Fruit fly (Drosophila melanogaster) Kc167 (cell line): ENCODE results near the gene PIG-Wa.

ENCODE experiments used
- Myc ChIP-seq: fragments of >200 bp; optimal IDR thresholded peaks from 2 replicates; lab custom pipeline; 2017; ENCODE audit warnings: missing external identifiers
- Sin3A ChIP-seq: fragments of >200 bp; optimal IDR thresholded peaks from 2 replicates; lab custom pipeline; 2018; ENCODE audit warnings: missing external identifiers
- h ChIP-seq: fragments of >200 bp; optimal IDR thresholded peaks from 3 replicates; lab custom pipeline; 2018; ENCODE audit warnings: missing external identifiers
- insv ChIP-seq: fragments of >200 bp; optimal IDR thresholded peaks from 3 replicates; lab custom pipeline; 2018; ENCODE audit warnings: missing external identifiers
- psq ChIP-seq: fragments of >200 bp; optimal IDR thresholded peaks from 2 replicates; lab custom pipeline; 2017; ENCODE audit warnings: missing external identifiers
- ttk ChIP-seq: sonication (Bioruptor generic); optimal IDR thresholded peaks from 2 replicates; lab custom pipeline; 2017; ENCODE audit warnings: missing external identifiers

PIG-Wa gene

DNA sequence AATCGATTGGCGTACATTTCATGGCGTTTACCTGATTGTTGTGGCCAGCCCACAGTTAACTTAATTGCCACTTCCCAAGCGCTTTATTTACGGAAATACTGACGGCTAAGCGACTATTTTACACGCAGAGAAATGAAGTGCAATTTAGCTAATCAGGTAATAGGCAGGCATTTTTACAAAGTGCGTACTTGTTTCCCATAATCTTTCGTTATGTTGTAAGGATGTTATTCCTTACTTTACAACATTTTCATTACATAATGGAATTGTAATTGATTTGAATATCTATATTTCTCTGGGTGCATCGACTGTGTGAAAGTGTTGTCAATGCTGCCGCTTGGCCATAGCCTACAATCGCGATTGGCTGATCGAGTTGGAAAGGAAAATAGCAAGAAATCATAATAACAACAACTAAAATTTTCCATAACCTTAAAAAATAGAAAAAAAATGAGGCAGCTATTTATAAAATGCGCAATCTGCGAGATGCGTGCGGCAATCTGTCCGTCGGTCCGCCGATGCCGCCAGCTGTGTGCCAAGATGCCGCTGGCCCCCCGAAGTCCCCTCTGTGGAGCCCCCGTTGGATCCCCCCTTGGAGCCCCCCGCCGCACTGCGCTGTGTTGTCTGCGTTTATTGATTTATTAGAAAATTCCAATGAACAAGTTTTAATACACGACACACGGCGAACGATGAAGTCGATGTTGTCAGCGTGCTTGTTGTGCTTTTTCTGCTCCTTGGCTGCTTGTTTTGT is 43.6 kb downstream of the PIG-Wa start:
- no peak for TF ChIP-seq ttk (lab: Kevin White, UChicago)
- no peak for TF ChIP-seq Sin3A (lab: Kevin White, UChicago)
- TF ChIP-seq Myc (lab: Kevin White, UChicago): no peak
- TF ChIP-seq insv (lab: Kevin White, UChicago): no peak
- no peak for TF ChIP-seq psq (lab: Kevin White, UChicago)
- no peak for TF ChIP-seq h (lab: Kevin White, UChicago)

dm6 chr2L:2427384-2428208 is 44.6 kb downstream of the PIG-Wa start:
- TF ChIP-seq insv (lab: Kevin White, UChicago): no peak
- TF ChIP-seq Myc (lab: Kevin White, UChicago): no peak
- no peak for TF ChIP-seq psq (lab: Kevin White, UChicago)
- TF ChIP-seq ttk (lab: Kevin White, UChicago): no peak
- no peak for TF ChIP-seq h (lab: Kevin White, UChicago)
- no peak for TF ChIP-seq Sin3A (lab: Kevin White, UChicago)

DNA sequence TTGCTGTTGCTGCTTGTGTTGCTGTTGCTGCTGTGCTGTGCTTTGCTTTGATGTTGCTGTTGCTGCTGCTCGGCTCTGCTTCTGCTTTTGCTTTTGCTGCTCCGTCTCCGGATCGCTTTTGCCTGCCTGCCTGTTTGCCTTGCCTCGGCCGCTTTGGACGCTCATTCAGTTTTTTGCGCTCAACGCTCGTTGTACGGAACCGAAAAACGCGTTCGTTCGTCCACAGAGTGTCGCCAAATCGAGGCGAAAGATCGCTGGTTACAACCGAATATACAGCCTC is 45.1 kb downstream of the PIG-Wa start, which contains the start of gene dpp:
TSS of gene dpp (plus strand) at position 164 of the 280 bp plus-strand sequence.
- TF ChIP-seq Myc (lab: Kevin White, UChicago) (no peak), Sin3A (lab: Kevin White, UChicago) (no peak), insv (lab: Kevin White, UChicago) (no peak), ttk (lab: Kevin White, UChicago) (no peak), h (lab: Kevin White, UChicago) (no peak)

- TF ChIP-seq ttk (lab: Kevin White, UChicago): no peak
- no peak for TF ChIP-seq h (lab: Kevin White, UChicago)
- TF ChIP-seq insv (lab: Kevin White, UChicago): no peak
- TF ChIP-seq psq (lab: Kevin White, UChicago): no peak
- TF ChIP-seq Sin3A (lab: Kevin White, UChicago): no peak
- TF ChIP-seq Myc (lab: Kevin White, UChicago): no peak
These were observed 46.6 kb downstream of the PIG-Wa start for dm6 chr2L:2429588-2429987.

DNA sequence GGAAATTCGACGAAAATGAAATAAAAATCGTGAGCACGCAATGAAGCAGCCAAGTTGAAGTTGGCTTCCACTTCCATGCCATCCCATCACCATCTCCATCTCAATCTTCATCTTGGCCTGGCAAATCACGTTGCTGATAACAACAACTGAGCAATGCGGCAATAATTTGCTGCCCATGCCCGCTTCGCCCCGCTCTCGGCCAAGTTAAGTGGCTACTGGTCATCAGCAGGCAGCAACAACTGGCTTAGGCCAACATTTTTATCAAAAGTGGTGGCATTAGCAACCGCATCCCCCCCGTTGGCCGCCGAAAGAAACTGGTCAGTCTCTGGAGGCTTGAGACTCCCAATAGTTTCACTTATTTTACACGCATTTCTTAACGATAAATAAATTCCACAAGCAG is 47.2 kb downstream of the PIG-Wa start:
- TF ChIP-seq h (lab: Kevin White, UChicago) (no peak), ttk (lab: Kevin White, UChicago) (no peak), Sin3A (lab: Kevin White, UChicago) (no peak)

DNA sequence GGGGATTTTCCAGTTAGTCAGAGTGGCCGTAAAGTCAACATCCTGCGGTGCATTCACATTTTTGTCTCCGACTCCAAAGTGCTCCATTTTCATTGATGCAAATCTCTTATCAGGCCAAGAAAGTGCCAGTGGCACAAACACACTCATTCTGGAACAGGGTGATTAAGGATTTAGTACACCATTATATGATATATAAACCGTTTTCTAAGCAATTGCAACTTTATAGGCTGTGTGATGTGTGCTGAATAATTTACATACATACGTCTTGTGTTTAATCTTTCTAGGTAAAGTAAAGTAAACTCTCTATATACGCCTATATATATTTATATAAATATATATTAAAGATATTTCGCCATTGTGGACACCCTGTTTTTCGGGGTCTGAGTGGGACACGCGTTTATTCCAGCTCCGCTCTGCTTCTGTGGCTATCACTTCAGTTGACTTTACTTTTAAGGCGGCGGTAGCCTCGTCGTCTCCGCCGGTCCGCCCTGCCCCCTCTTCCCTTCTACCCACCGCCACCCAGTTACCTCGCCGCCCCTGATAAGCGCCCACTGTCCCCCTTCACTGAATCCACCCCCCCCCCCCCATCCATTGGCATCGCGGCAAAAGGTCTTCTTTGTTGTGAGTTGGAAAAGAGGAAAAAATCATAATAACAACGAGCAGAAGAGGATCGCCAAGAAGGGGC is 49.9 kb downstream of the PIG-Wa start:
- TF ChIP-seq Sin3A (lab: Kevin White, UChicago) (no peak), h (lab: Kevin White, UChicago) (no peak), insv (lab: Kevin White, UChicago) (no peak), psq (lab: Kevin White, UChicago) (no peak), Myc (lab: Kevin White, UChicago) (no peak), ttk (lab: Kevin White, UChicago) (no peak)

- TF ChIP-seq psq (lab: Kevin White, UChicago) (no peak), Myc (lab: Kevin White, UChicago) (no peak), h (lab: Kevin White, UChicago) (no peak), Sin3A (lab: Kevin White, UChicago) (no peak), insv (lab: Kevin White, UChicago) (no peak), ttk (lab: Kevin White, UChicago) (no peak)
These were observed 50.6 kb downstream of the PIG-Wa start for dm6 chr2L:2433494-2434054.

dm6 chr2L:2434222-2434621 is 51.2 kb downstream of the PIG-Wa start:
- TF ChIP-seq psq (lab: Kevin White, UChicago): no peak
- TF ChIP-seq Myc (lab: Kevin White, UChicago): no peak
- TF ChIP-seq h (lab: Kevin White, UChicago): no peak
- TF ChIP-seq insv (lab: Kevin White, UChicago): no peak
- no peak for TF ChIP-seq Sin3A (lab: Kevin White, UChicago)
- no peak for TF ChIP-seq ttk (lab: Kevin White, UChicago)
